Fruit fly (Drosophila melanogaster): ENCODE results near the gene DIP-zeta.

- TF ChIP-seq Ada2b (GFP tag; IDR thresholded peaks at IDR 0.05) (no peak), Atf-2 (GFP tag; optimal IDR thresholded peaks at IDR 0.05) (no peak), CG3065 (GFP tag; optimal IDR thresholded peaks at IDR 0.05) (no peak), sima (GFP tag; optimal IDR thresholded peaks at IDR 0.05) (no peak), CG13775 (GFP tag; optimal IDR thresholded peaks at IDR 0.05) (no peak), odd (GFP tag; optimal IDR thresholded peaks at IDR 0.05) (no peak), Poxn (GFP tag; IDR thresholded peaks at IDR 0.05) (no peak), tap (tag; optimal IDR thresholded peaks at IDR 0.05) (no peak), ttk (GFP tag; IDR thresholded peaks at IDR 0.05) (no peak)
These were observed at the start of gene DIP-zeta for dm6 chr2L:9071094-9071612.

Data from whole organism, embryonic.